Worm (Caenorhabditis elegans) whole organism, L4 larva: ENCODE data around the gene xbx-6.

Experiments
- F37D6.2 ChIP-seq: sonication (generic microtip); optimal IDR thresholded peaks from 2 replicates; lab custom pipeline; 2016; ENCODE audit warnings: mild to moderate bottlenecking, missing genetic modification characterization, missing compliant biosample characterization
- F44E2.7 ChIP-seq: fragments of 200-800 bp; sonication (Bioruptor generic); IDR thresholded peaks from 2 replicates; pipeline ENCODE4 v2.1.2; 2022; ENCODE audit warnings: missing genetic modification characterization, missing compliant biosample characterization
- F49E8.2 ChIP-seq: sonication (generic microtip); optimal IDR thresholded peaks from 2 replicates; lab custom pipeline; 2016; ENCODE audit warnings: missing compliant biosample characterization, mild to moderate bottlenecking, missing genetic modification characterization, borderline replicate concordance
- Y5F2A.4 ChIP-seq: fragments of 200-800 bp; sonication (Bioruptor generic); optimal IDR thresholded peaks from 2 replicates; lab custom pipeline; 2018; ENCODE audit warnings: mild to moderate bottlenecking, missing genetic modification characterization, missing compliant biosample characterization
- Y75B8A.6 ChIP-seq: fragments of 200-800 bp; sonication (Bioruptor generic); IDR thresholded peaks from 2 replicates; pipeline ENCODE4 v1.3.6; 2022; ENCODE audit warnings: missing genetic modification reagents, missing genetic modification characterization, missing compliant biosample characterization
- aha-1 ChIP-seq: fragments of 150-350 bp; peaks from one replicate; lab custom pipeline; 2014; ENCODE audit warnings: missing biosample characterization, missing genetic modification characterization
- arid-1 ChIP-seq: fragments of 200-800 bp; sonication (Bioruptor generic); conservative IDR thresholded peaks from 2 replicates; pipeline ENCODE4 v1.3.6; 2022; ENCODE audit warnings: missing genetic modification reagents, missing genetic modification characterization, missing compliant biosample characterization
- ceh-28 ChIP-seq: fragments of 150-350 bp; optimal IDR thresholded peaks from 2 replicates; lab custom pipeline; 2014; ENCODE audit warnings: missing biosample characterization, missing genetic modification reagents, missing genetic modification characterization
- cey-2 ChIP-seq: sonication (generic microtip); optimal IDR thresholded peaks from 3 replicates; lab custom pipeline; 2017; ENCODE audit warnings: missing genetic modification characterization, mild to moderate bottlenecking, missing compliant biosample characterization, antibody characterized with exemption, borderline replicate concordance; ENCODE audit not compliant: insufficient read depth
- daf-16 ChIP-seq, 3 experiments: sonication (generic microtip); optimal IDR thresholded peaks; 2 replicates each; lab custom pipeline; 2016 to 2017; ENCODE audit warnings: missing genetic modification characterization in 3 of 3, missing genetic modification reagents in 3 of 3, mild to moderate bottlenecking in 2 of 3, missing compliant biosample characterization in 2 of 3, missing biosample characterization in 1 of 3, moderate library complexity in 1 of 3
- daf-19 ChIP-seq: fragments of 200-800 bp; sonication (Bioruptor generic); conservative IDR thresholded peaks from 2 replicates; pipeline ENCODE4 v1.3.6; 2022; ENCODE audit warnings: missing genetic modification characterization, missing compliant biosample characterization
- dmd-6 ChIP-seq: fragments of 200-800 bp; sonication (Bioruptor generic); IDR thresholded peaks from 2 replicates; pipeline ENCODE4 v1.3.6; 2022; ENCODE audit warnings: missing genetic modification reagents, missing genetic modification characterization, missing compliant biosample characterization
- dpl-1 ChIP-seq: fragments of 150-350 bp; optimal IDR thresholded peaks from 2 replicates; lab custom pipeline; 2014; ENCODE audit warnings: missing biosample characterization, missing genetic modification reagents, missing genetic modification characterization
- duxl-1 ChIP-seq: sonication (generic microtip); optimal IDR thresholded peaks from 2 replicates; lab custom pipeline; 2016; ENCODE audit warnings: mild to moderate bottlenecking, missing genetic modification characterization, moderate library complexity, missing compliant biosample characterization; ENCODE audit not compliant: poor library complexity
- dve-1 ChIP-seq: sonication (generic microtip); optimal IDR thresholded peaks from 2 replicates; lab custom pipeline; 2017; ENCODE audit warnings: antibody characterized with exemption, mild to moderate bottlenecking, missing genetic modification characterization, missing compliant biosample characterization; ENCODE audit not compliant: insufficient read depth
- fkh-10 ChIP-seq: fragments of 150-350 bp; optimal IDR thresholded peaks from 2 replicates; lab custom pipeline; 2014; ENCODE audit warnings: missing biosample characterization, missing genetic modification reagents, missing genetic modification characterization
- hlh-11 ChIP-seq: fragments of 200-800 bp; sonication (Bioruptor generic); optimal IDR thresholded peaks from 2 replicates; lab custom pipeline; 2018; ENCODE audit warnings: mild to moderate bottlenecking, missing genetic modification characterization, missing compliant biosample characterization
- hlh-30 ChIP-seq: sonication (generic microtip); optimal IDR thresholded peaks from 2 replicates; lab custom pipeline; 2017; ENCODE audit warnings: antibody characterized with exemption, mild to moderate bottlenecking, missing genetic modification characterization, missing compliant biosample characterization; ENCODE audit not compliant: insufficient read depth
- hmg-1.1 ChIP-seq: fragments of 200-800 bp; sonication (Bioruptor generic); IDR thresholded peaks from 2 replicates; pipeline ENCODE4 v1.3.6; 2022; ENCODE audit warnings: missing genetic modification reagents, missing genetic modification characterization, missing compliant biosample characterization
- jun-1 ChIP-seq: fragments of 150-350 bp; optimal IDR thresholded peaks from 2 replicates; lab custom pipeline; 2014; ENCODE audit warnings: missing biosample characterization, missing genetic modification reagents, missing genetic modification characterization
- lin-29 ChIP-seq: fragments of 200-800 bp; sonication (Bioruptor generic); IDR thresholded peaks from 2 replicates; pipeline ENCODE4 v1.3.6; 2022; ENCODE audit warnings: missing genetic modification reagents, missing genetic modification characterization, missing compliant biosample characterization
- lin-38 ChIP-seq: fragments of 200-800 bp; sonication (Bioruptor generic); IDR thresholded peaks from 2 replicates; pipeline ENCODE4 v1.3.6; 2022; ENCODE audit warnings: missing genetic modification reagents, missing genetic modification characterization, missing compliant biosample characterization
- lin-39 ChIP-seq: fragments of 150-350 bp; optimal IDR thresholded peaks from 2 replicates; lab custom pipeline; 2014; ENCODE audit warnings: missing biosample characterization, missing genetic modification reagents, missing genetic modification characterization
- mdl-1 ChIP-seq, 2 experiments: fragments of 150-350 bp in 1 of 2; sonication (generic microtip) in 1 of 2; optimal IDR thresholded peaks; 2 replicates each; lab custom pipeline; 2014 to 2017; ENCODE audit warnings: missing biosample characterization in 2 of 2, missing genetic modification characterization in 2 of 2
- mep-1 ChIP-seq: fragments of 150-350 bp; sonication (generic microtip); optimal IDR thresholded peaks from 3 replicates; lab custom pipeline; 2014; ENCODE audit warnings: missing biosample characterization, missing genetic modification characterization
- mes-2 ChIP-seq: sonication (generic microtip); optimal IDR thresholded peaks from 2 replicates; lab custom pipeline; 2016; ENCODE audit warnings: missing genotype, mild to moderate bottlenecking, missing genetic modification characterization, missing compliant biosample characterization; ENCODE audit not compliant: poor library complexity, severe bottlenecking
- mxl-3 ChIP-seq: fragments of 200-800 bp; sonication (Bioruptor generic); optimal IDR thresholded peaks from 2 replicates; lab custom pipeline; 2018; ENCODE audit warnings: mild to moderate bottlenecking, missing genetic modification characterization, missing compliant biosample characterization
- nhr-11 ChIP-seq: fragments of 150-350 bp; optimal IDR thresholded peaks from 2 replicates; lab custom pipeline; 2014; ENCODE audit warnings: missing biosample characterization, missing genetic modification characterization
- nhr-28 ChIP-seq: fragments of 150-350 bp; optimal IDR thresholded peaks from 2 replicates; lab custom pipeline; 2014; ENCODE audit warnings: missing biosample characterization, missing genetic modification characterization
- nhr-48 ChIP-seq: sonication (generic microtip); optimal IDR thresholded peaks from 2 replicates; lab custom pipeline; 2016; ENCODE audit warnings: mild to moderate bottlenecking, missing genetic modification characterization, missing compliant biosample characterization
- nhr-6 ChIP-seq: fragments of 150-350 bp; optimal IDR thresholded peaks from 2 replicates; lab custom pipeline; 2014; ENCODE audit warnings: missing biosample characterization, missing genetic modification characterization
- nhr-77 ChIP-seq: fragments of 150-350 bp; optimal IDR thresholded peaks from 2 replicates; lab custom pipeline; 2014; ENCODE audit warnings: missing biosample characterization, missing genetic modification characterization
- pqm-1 ChIP-seq: sonication (generic microtip); optimal IDR thresholded peaks from 2 replicates; lab custom pipeline; 2017; ENCODE audit warnings: missing biosample characterization, missing genetic modification characterization
- rbr-2 ChIP-seq: sonication (generic microtip); optimal IDR thresholded peaks from 2 replicates; lab custom pipeline; 2016; ENCODE audit warnings: missing genotype, missing genetic modification characterization, missing compliant biosample characterization
- saeg-2 ChIP-seq: fragments of 200-800 bp; sonication (Bioruptor generic); IDR thresholded peaks from 2 replicates; pipeline ENCODE4 v1.3.6; 2022; ENCODE audit warnings: missing genetic modification reagents, missing genetic modification characterization, missing compliant biosample characterization
- snpc-1.2 ChIP-seq: fragments of 200-800 bp; sonication (Bioruptor generic); IDR thresholded peaks from 2 replicates; pipeline ENCODE4 v1.3.6; 2022; ENCODE audit warnings: missing genetic modification reagents, missing genetic modification characterization, missing compliant biosample characterization
- unc-39 ChIP-seq: sonication (generic microtip); optimal IDR thresholded peaks from 2 replicates; lab custom pipeline; 2017; ENCODE audit warnings: missing biosample characterization, missing genetic modification characterization
- unc-62 ChIP-seq, 3 experiments: fragments of 150-350 bp in 1 of 3; sonication (generic microtip); optimal IDR thresholded peaks in 2 of 3; peaks in 1 of 3; 1 replicate in 1 of 3; 2 replicates in 2 of 3; lab custom pipeline; 2014 to 2017; ENCODE audit warnings: missing biosample characterization in 3 of 3, missing genetic modification characterization in 3 of 3, missing genetic modification reagents in 3 of 3, missing genotype in 1 of 3
- vab-7 ChIP-seq: fragments of 200-800 bp; sonication (Bioruptor generic); IDR thresholded peaks from 2 replicates; pipeline ENCODE4 v1.3.6; 2022; ENCODE audit warnings: missing genetic modification reagents, missing genetic modification characterization, missing compliant biosample characterization
- zip-11 ChIP-seq: fragments of 200-800 bp; sonication (Bioruptor generic); IDR thresholded peaks from 2 replicates; pipeline ENCODE4 v1.3.6; 2022; ENCODE audit warnings: missing genetic modification characterization, missing compliant biosample characterization

Gene xbx-6

ce11 chrV:9704399-9704798, 1.5 kb downstream of the xbx-6 start:
- TF ChIP-seq mep-1 (tag; lab: Kevin White, UChicago) (peak; percentile 66), nhr-28 (tag; lab: Kevin White, UChicago) (peak; percentile 44), pqm-1 (tag; lab: Kevin White, UChicago) (no peak), mdl-1 (tag; optimal IDR thresholded peaks at IDR 0.05; lab: Kevin White, UChicago) (peak; percentile 42 to 53), unc-62 (GFP tag; optimal IDR thresholded peaks at IDR 0.05 in 1 of 2; lab: Kevin White, UChicago) (peak in 1 of 2 experiments; percentile 63), unc-62 (tag; optimal IDR thresholded peaks at IDR 0.05; lab: Kevin White, UChicago) (no peak), mes-2 (tag; lab: Kevin White, UChicago) (no peak), ceh-28 (tag; lab: Kevin White, UChicago) (peak; percentile 43), rbr-2 (tag; lab: Kevin White, UChicago) (peak; percentile 27), nhr-6 (tag; lab: Kevin White, UChicago) (peak; percentile 12), aha-1 (tag; lab: Kevin White, UChicago) (peak; percentile 26), hlh-30 (tag; lab: Kevin White, UChicago) (peak; percentile 85), dve-1 (tag; lab: Kevin White, UChicago) (peak; percentile 11), F44E2.7 (no peak), hmg-1.1 (0 out of 2 replicates have a peak, but pooled peaks have one; percentile 56), mxl-3 (peak; percentile 7), fkh-10 (GFP tag; lab: Kevin White, UChicago) (peak; percentile 8)
- TF ChIP-seq, all 104 proteins: peak for 13

ce11 chrV:9706592-9706991, 3.7 kb downstream of the xbx-6 start:
- no peak for TF ChIP-seq lin-38 (GFP tag; lab: Robert Waterston, UW)
- peak; percentile 91 for TF ChIP-seq aha-1 (tag; lab: Kevin White, UChicago)

DNA sequence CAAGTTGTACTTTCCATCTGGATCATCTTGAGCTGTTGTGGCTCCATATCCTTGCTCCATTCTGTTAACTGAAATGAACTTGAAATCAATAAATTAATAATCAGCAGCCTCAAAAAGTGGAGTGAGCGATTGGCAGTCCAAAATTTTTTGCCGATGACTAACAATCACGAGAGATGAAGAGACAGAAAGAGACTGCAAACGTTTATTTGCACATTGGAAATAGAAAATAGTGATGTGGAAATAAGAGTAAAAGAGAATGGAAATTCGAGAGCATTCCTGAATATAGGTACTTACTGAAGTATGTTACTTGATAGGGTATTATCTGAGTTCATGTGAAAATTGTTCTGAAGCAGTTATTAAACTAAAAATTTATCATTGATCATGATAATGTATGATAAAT, 6.9 kb downstream of the xbx-6 start, which contains the start of gene tag-120:
Gene tag-120 (minus strand): TSS at position 68 of the 400 bp plus-strand sequence.
- no peak for TF ChIP-seq mxl-3
- TF ChIP-seq Y5F2A.4 (GFP tag; lab: Kevin White, UChicago): no peak
- peak; percentile 1 for TF ChIP-seq hlh-11 (tag; lab: Kevin White, UChicago)
- TF ChIP-seq daf-16 (GFP tag; optimal IDR thresholded peaks at IDR 0.05; lab: Kevin White, UChicago): no peak
- peak; percentile 46 for TF ChIP-seq daf-16 (tag; optimal IDR thresholded peaks at IDR 0.05; lab: Kevin White, UChicago)
- TF ChIP-seq pqm-1 (tag; lab: Kevin White, UChicago): peak; percentile 51
- peak; percentile 12 for TF ChIP-seq hlh-30 (tag; lab: Kevin White, UChicago)
- peak; percentile 29 for TF ChIP-seq nhr-28 (tag; lab: Kevin White, UChicago)
- TF ChIP-seq dve-1 (tag; lab: Kevin White, UChicago): peak; percentile 18
- TF ChIP-seq nhr-77: peak; percentile 40
- TF ChIP-seq dmd-6 (GFP tag; lab: Robert Waterston, UW): peak; percentile 40; the same call in 1 of the 2 replicates

ce11 chrV:9711174-9711573, 8.3 kb downstream of the xbx-6 start:
- TF ChIP-seq Y75B8A.6 (GFP tag; lab: Robert Waterston, UW): no peak
- TF ChIP-seq daf-19 (GFP tag; lab: Robert Waterston, UW): no peak
- TF ChIP-seq hlh-11 (tag; lab: Kevin White, UChicago): peak; percentile 26
- no peak for TF ChIP-seq jun-1 (tag; lab: Kevin White, UChicago)
- no peak for TF ChIP-seq cey-2 (tag; lab: Kevin White, UChicago)
- peak; percentile 54 for TF ChIP-seq nhr-28 (tag; lab: Kevin White, UChicago)
- no peak for TF ChIP-seq mdl-1 (tag; optimal IDR thresholded peaks at IDR 0.05; lab: Kevin White, UChicago)
- TF ChIP-seq lin-39: no peak
- no peak for TF ChIP-seq duxl-1 (tag; lab: Kevin White, UChicago)
- TF ChIP-seq snpc-1.2 (GFP tag; lab: Robert Waterston, UW): no peak
- TF ChIP-seq saeg-2 (GFP tag; lab: Robert Waterston, UW): no peak
- no peak for TF ChIP-seq ceh-28 (tag; lab: Kevin White, UChicago)
- peak; percentile 58 for TF ChIP-seq hlh-30 (tag; lab: Kevin White, UChicago)
- TF ChIP-seq zip-11 (GFP tag; lab: Robert Waterston, UW): no peak
- no peak for TF ChIP-seq daf-16 (GFP tag; optimal IDR thresholded peaks at IDR 0.05; lab: Kevin White, UChicago)
- peak; percentile 36 for TF ChIP-seq daf-16 (tag; optimal IDR thresholded peaks at IDR 0.05; lab: Kevin White, UChicago)
- no peak for TF ChIP-seq F49E8.2 (tag; lab: Kevin White, UChicago)
- TF ChIP-seq pqm-1 (tag; lab: Kevin White, UChicago): peak; percentile 78
- no peak for TF ChIP-seq vab-7 (GFP tag; lab: Robert Waterston, UW)
- no peak for TF ChIP-seq nhr-11
- peak; percentile 51 for TF ChIP-seq dve-1 (tag; lab: Kevin White, UChicago)
- TF ChIP-seq dpl-1 (GFP tag; lab: Kevin White, UChicago): no peak
- TF ChIP-seq arid-1: no peak
- no peak for TF ChIP-seq nhr-48 (tag; lab: Kevin White, UChicago)
- TF ChIP-seq lin-29 (GFP tag; lab: Robert Waterston, UW): no peak
- no peak for TF ChIP-seq unc-39
- no peak for TF ChIP-seq F37D6.2 (tag; lab: Kevin White, UChicago)
- TF ChIP-seq dmd-6 (GFP tag; lab: Robert Waterston, UW): peak; percentile 42; the same call in 1 of the 2 replicates
